Fruit fly (Drosophila melanogaster): ENCODE data around the gene cno.

- no peak for TF ChIP-seq Sin3A (optimal IDR thresholded peaks at IDR 0.05)
- no peak for TF ChIP-seq psq (optimal IDR thresholded peaks at IDR 0.05)
- no peak for TF ChIP-seq insv (optimal IDR thresholded peaks at IDR 0.05)
- TF ChIP-seq h (optimal IDR thresholded peaks at IDR 0.05): no peak
These were observed 29.4 kb downstream of the cno start for dm6 chr3R:5187806-5188205.
